Fruit fly (Drosophila melanogaster) whole organism, embryonic: ENCODE data around the gene CG17127.

Source experiments
- B-H2 ChIP-seq: fragments of 200-800 bp; sonication (Bioruptor generic); optimal IDR thresholded peaks from 2 replicates; lab custom pipeline; 2018; ENCODE audit warnings: missing biosample characterization, mild to moderate bottlenecking, missing genetic modification characterization
- CG10321 ChIP-seq: fragments of 200-800 bp; sonication (Bioruptor generic); IDR thresholded peaks from 2 replicates; pipeline ENCODE4 v1.3.6; 2022; ENCODE audit warnings: missing biosample characterization, missing genetic modification characterization
- CG10543 ChIP-seq: fragments of 200-800 bp; sonication (Bioruptor generic); optimal IDR thresholded peaks from 3 replicates; lab custom pipeline; 2017; ENCODE audit warnings: missing biosample characterization, mild to moderate bottlenecking, missing genetic modification characterization, moderate library complexity
- CG10979 ChIP-seq: fragments of 200-800 bp; sonication (Bioruptor generic); optimal IDR thresholded peaks from 2 replicates; lab custom pipeline; 2018; ENCODE audit warnings: missing biosample characterization, mild to moderate bottlenecking, missing genetic modification characterization, moderate library complexity
- CG11456 ChIP-seq: fragments of 200-800 bp; sonication (Bioruptor generic); IDR thresholded peaks from 3 replicates; pipeline ENCODE4 v1.3.6; 2022; ENCODE audit warnings: missing biosample characterization, missing genetic modification characterization
- CG11695 ChIP-seq: fragments of 200-800 bp; sonication (Bioruptor generic); IDR thresholded peaks from 3 replicates; pipeline ENCODE4 v1.3.6; 2022; ENCODE audit warnings: missing biosample characterization, missing genetic modification characterization
- CG15073 ChIP-seq: fragments of 200-800 bp; sonication (Bioruptor generic); optimal IDR thresholded peaks from 2 replicates; lab custom pipeline; 2016; ENCODE audit warnings: missing biosample characterization, missing genetic modification characterization
- CG15514 ChIP-seq: fragments of 200-800 bp; sonication (Bioruptor generic); optimal IDR thresholded peaks from 3 replicates; lab custom pipeline; 2017; ENCODE audit warnings: missing biosample characterization, missing genetic modification characterization, mild to moderate bottlenecking, moderate library complexity, missing genetic modification reagents
- CG17186 ChIP-seq: fragments of 200-800 bp; sonication (Bioruptor generic); optimal IDR thresholded peaks from 3 replicates; lab custom pipeline; 2017; ENCODE audit warnings: missing biosample characterization, missing genetic modification reagents, missing genetic modification characterization
- CG17359 ChIP-seq: fragments of 200-800 bp; sonication (Bioruptor generic); optimal IDR thresholded peaks from 3 replicates; lab custom pipeline; 2018; ENCODE audit warnings: missing biosample characterization, mild to moderate bottlenecking, missing genetic modification characterization, moderate library complexity
- CG2199 ChIP-seq: fragments of 200-800 bp; sonication (Bioruptor generic); IDR thresholded peaks from 3 replicates; pipeline ENCODE4 v1.3.6; 2022; ENCODE audit warnings: missing biosample characterization, missing genetic modification characterization
- CG2875 ChIP-seq: fragments of 200-800 bp; sonication (Bioruptor generic); optimal IDR thresholded peaks from 2 replicates; lab custom pipeline; 2017; ENCODE audit warnings: missing biosample characterization, mild to moderate bottlenecking, missing genetic modification characterization, missing genetic modification reagents
- CG32767 ChIP-seq: fragments of 200-800 bp; sonication (Bioruptor generic); IDR thresholded peaks from 2 replicates; pipeline ENCODE4 v1.3.6; 2022; ENCODE audit warnings: missing biosample characterization, missing genetic modification characterization
- CG33557 ChIP-seq: fragments of 200-800 bp; sonication (Bioruptor generic); optimal IDR thresholded peaks from 2 replicates; lab custom pipeline; 2019; ENCODE audit warnings: missing biosample characterization, mild to moderate bottlenecking, missing genetic modification characterization, moderate library complexity
- CG6654 ChIP-seq: fragments of 200-800 bp; sonication (Bioruptor generic); optimal IDR thresholded peaks from 2 replicates; lab custom pipeline; 2017; ENCODE audit warnings: missing biosample characterization, mild to moderate bottlenecking, missing genetic modification characterization
- CG6683 ChIP-seq: fragments of 200-800 bp; sonication (Bioruptor generic); optimal IDR thresholded peaks from 2 replicates; lab custom pipeline; 2017; ENCODE audit warnings: missing biosample characterization, mild to moderate bottlenecking, missing genetic modification characterization, missing genetic modification reagents
- HLH54F ChIP-seq: fragments of 200-800 bp; sonication (Bioruptor generic); optimal IDR thresholded peaks from 3 replicates; lab custom pipeline; 2016; ENCODE audit warnings: missing biosample characterization, missing genetic modification characterization
- Hand ChIP-seq: fragments of 200-800 bp; sonication (Bioruptor generic); optimal IDR thresholded peaks from 2 replicates; lab custom pipeline; 2017; ENCODE audit warnings: mild to moderate bottlenecking, missing biosample characterization, missing genetic modification reagents, missing genetic modification characterization
- Hmr ChIP-seq: fragments of 200-800 bp; sonication (Bioruptor generic); optimal IDR thresholded peaks from 3 replicates; lab custom pipeline; 2017; ENCODE audit warnings: mild to moderate bottlenecking, missing biosample characterization, missing genetic modification reagents, missing genetic modification characterization
- Hr78 ChIP-seq, 2 experiments: fragments of 200-800 bp in 1 of 2; fragments of >200 bp in 1 of 2; sonication (Bioruptor generic) in 1 of 2; optimal IDR thresholded peaks; 2 replicates each; lab custom pipeline; 2017 to 2019; ENCODE audit warnings: missing biosample characterization in 2 of 2, missing genetic modification characterization in 2 of 2, mild to moderate bottlenecking in 1 of 2, moderate library complexity in 1 of 2
- Hsf ChIP-seq: fragments of 200-800 bp; sonication (Bioruptor generic); optimal IDR thresholded peaks from 3 replicates; lab custom pipeline; 2016; ENCODE audit warnings: missing biosample characterization, missing genetic modification characterization
- Mes4 ChIP-seq: fragments of 200-800 bp; sonication (Bioruptor generic); optimal IDR thresholded peaks from 2 replicates; lab custom pipeline; 2016; ENCODE audit warnings: missing biosample characterization, missing genetic modification characterization
- NC2α ChIP-seq: fragments of 200-800 bp; sonication (Bioruptor generic); optimal IDR thresholded peaks from 2 replicates; lab custom pipeline; 2016; ENCODE audit warnings: missing biosample characterization, missing genetic modification characterization
- NfI ChIP-seq: fragments of 200-800 bp; sonication (Bioruptor generic); optimal IDR thresholded peaks from 3 replicates; lab custom pipeline; 2018; ENCODE audit warnings: missing biosample characterization, mild to moderate bottlenecking, missing genetic modification characterization, moderate library complexity
- Oaz ChIP-seq: fragments of 200-800 bp; sonication (Bioruptor generic); IDR thresholded peaks from 2 replicates; pipeline ENCODE4 v1.3.6; 2022; ENCODE audit warnings: missing biosample characterization, missing genetic modification characterization
- Sox102F ChIP-seq: fragments of 200-800 bp; sonication (Bioruptor generic); optimal IDR thresholded peaks from 2 replicates; lab custom pipeline; 2018; ENCODE audit warnings: missing biosample characterization, mild to moderate bottlenecking, missing genetic modification characterization, moderate library complexity
- Trl ChIP-seq, 3 experiments: fragments of >200 bp in 2 of 3; fragments of 200-800 bp in 1 of 3; sonication (Bioruptor generic) in 1 of 3; optimal IDR thresholded peaks; 2 replicates in 1 of 3; 3 replicates in 2 of 3; lab custom pipeline; 2016 to 2017; ENCODE audit warnings: missing biosample characterization in 1 of 3, missing genetic modification characterization in 1 of 3
- ara ChIP-seq: fragments of 200-800 bp; sonication (Bioruptor generic); IDR thresholded peaks from 2 replicates; pipeline ENCODE4 v1.3.6; 2022; ENCODE audit warnings: missing biosample characterization, missing genetic modification characterization
- bbx ChIP-seq: fragments of 200-800 bp; sonication (Bioruptor generic); IDR thresholded peaks from 2 replicates; pipeline ENCODE4 v1.3.6; 2022; ENCODE audit warnings: missing biosample characterization, missing genetic modification characterization; ENCODE audit not compliant: partially characterized antibody
- br ChIP-seq: fragments of >200 bp; optimal IDR thresholded peaks from 2 replicates; lab custom pipeline; 2017
- bsh ChIP-seq, 2 experiments: fragments of 200-800 bp; sonication (Bioruptor generic); optimal IDR thresholded peaks; 2 replicates each; lab custom pipeline; 2017 to 2018; ENCODE audit warnings: mild to moderate bottlenecking in 2 of 2, missing biosample characterization in 2 of 2, missing genetic modification characterization in 2 of 2, moderate library complexity in 1 of 2
- cato ChIP-seq: fragments of 200-800 bp; sonication (Bioruptor generic); optimal IDR thresholded peaks from 2 replicates; lab custom pipeline; 2016; ENCODE audit warnings: missing biosample characterization, missing genetic modification characterization, borderline replicate concordance
- chm ChIP-seq: fragments of 200-800 bp; sonication (Bioruptor generic); IDR thresholded peaks from 2 replicates; pipeline ENCODE4 v1.3.6; 2022; ENCODE audit warnings: missing biosample characterization, missing genetic modification characterization
- crp ChIP-seq, 2 experiments: fragments of 200-800 bp; sonication (Bioruptor generic); optimal IDR thresholded peaks; 2 replicates in 1 of 2; 3 replicates in 1 of 2; lab custom pipeline; 2017; ENCODE audit warnings: missing biosample characterization in 2 of 2, missing genetic modification characterization in 2 of 2, mild to moderate bottlenecking in 1 of 2, moderate library complexity in 1 of 2
- disco-r ChIP-seq: fragments of 200-800 bp; sonication (Bioruptor generic); optimal IDR thresholded peaks from 2 replicates; lab custom pipeline; 2016; ENCODE audit warnings: missing biosample characterization, missing genetic modification characterization
- fd64A ChIP-seq: fragments of 200-800 bp; sonication (Bioruptor generic); optimal IDR thresholded peaks from 3 replicates; lab custom pipeline; 2018; ENCODE audit warnings: missing biosample characterization, mild to moderate bottlenecking, missing genetic modification characterization
- grau ChIP-seq: fragments of 200-800 bp; optimal IDR thresholded peaks from 3 replicates; lab custom pipeline; 2019; ENCODE audit warnings: missing biosample characterization, mild to moderate bottlenecking, missing genetic modification characterization, moderate library complexity
- gsb-n ChIP-seq: fragments of 200-800 bp; sonication (Bioruptor generic); optimal IDR thresholded peaks from 3 replicates; lab custom pipeline; 2018; ENCODE audit warnings: missing biosample characterization, mild to moderate bottlenecking, missing genetic modification characterization
- ham ChIP-seq: fragments of 200-800 bp; sonication (Bioruptor generic); IDR thresholded peaks from 2 replicates; pipeline ENCODE4 v1.3.6; 2022; ENCODE audit warnings: missing biosample characterization, missing genetic modification characterization
- nerfin-2 ChIP-seq: fragments of 200-800 bp; sonication (Bioruptor generic); IDR thresholded peaks from 2 replicates; pipeline ENCODE4 v1.3.6; 2022; ENCODE audit warnings: missing biosample characterization, missing genetic modification characterization; ENCODE audit not compliant: partially characterized antibody
- p53 ChIP-seq: fragments of 200-800 bp; sonication (Bioruptor generic); optimal IDR thresholded peaks from 2 replicates; lab custom pipeline; 2016; ENCODE audit warnings: missing biosample characterization, missing genetic modification characterization
- repo ChIP-seq: fragments of 200-800 bp; sonication (Bioruptor generic); optimal IDR thresholded peaks from 2 replicates; lab custom pipeline; 2016; ENCODE audit warnings: missing biosample characterization, missing genetic modification characterization
- rib ChIP-seq: fragments of 200-800 bp; sonication (Bioruptor generic); IDR thresholded peaks from 2 replicates; pipeline ENCODE4 v1.3.6; 2022; ENCODE audit warnings: missing biosample characterization, missing genetic modification characterization
- sc ChIP-seq, 3 experiments: fragments of >200 bp in 2 of 3; fragments of 200-800 bp in 1 of 3; sonication (Bioruptor generic) in 1 of 3; optimal IDR thresholded peaks; 2 replicates in 2 of 3; 3 replicates in 1 of 3; lab custom pipeline; 2017; ENCODE audit warnings: mild to moderate bottlenecking in 1 of 3, missing biosample characterization in 1 of 3, missing genetic modification characterization in 1 of 3, missing genetic modification reagents in 1 of 3
- slbo ChIP-seq: fragments of 200-800 bp; sonication (Bioruptor generic); IDR thresholded peaks from 2 replicates; pipeline ENCODE4 v1.3.6; 2022; ENCODE audit warnings: missing biosample characterization, missing genetic modification characterization
- stwl ChIP-seq: fragments of 200-800 bp; sonication (Bioruptor generic); optimal IDR thresholded peaks from 3 replicates; lab custom pipeline; 2018; ENCODE audit warnings: missing biosample characterization, mild to moderate bottlenecking, missing genetic modification characterization, moderate library complexity
- usp ChIP-seq: fragments of >200 bp; optimal IDR thresholded peaks from 2 replicates; lab custom pipeline; 2017; ENCODE audit warnings: missing biosample characterization, missing genetic modification characterization
- zen ChIP-seq: fragments of 200-800 bp; sonication (Bioruptor generic); optimal IDR thresholded peaks from 3 replicates; lab custom pipeline; 2018; ENCODE audit warnings: missing biosample characterization, mild to moderate bottlenecking, missing genetic modification characterization, moderate library complexity

CG17127 gene

DNA sequence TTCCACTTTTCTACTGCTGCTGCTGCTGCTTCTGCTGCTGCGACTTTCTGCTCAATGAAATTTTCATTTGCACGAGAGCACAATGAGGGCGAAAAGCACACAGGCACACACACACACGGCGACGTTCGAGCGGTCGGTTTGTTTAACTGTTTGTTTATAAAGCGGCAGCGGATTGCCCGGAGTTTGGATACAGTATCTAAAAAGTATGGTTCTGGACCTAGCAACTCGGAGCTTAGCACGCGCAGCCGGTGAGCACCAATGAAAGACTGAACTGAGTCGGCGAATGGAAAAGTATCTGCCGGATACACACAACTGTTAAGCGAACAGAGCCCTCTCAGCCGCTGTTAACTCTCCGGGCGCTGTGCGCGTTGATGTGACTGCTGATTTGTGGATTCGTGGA lies 14.6 kb upstream of the CG17127 start, which contains the start of gene CG17124 (continued):
- TF ChIP-seq Oaz (no peak), CG15514 (GFP tag; lab: Kevin White, UChicago) (peak; percentile 43), CG6683 (GFP tag; lab: Kevin White, UChicago) (peak; percentile 26), CG10979 (tag; lab: Kevin White, UChicago) (no peak), Trl (optimal IDR thresholded peaks at IDR 0.05; lab: Kevin White, UChicago) (peak; percentile 43 to 61), Trl (GFP tag; optimal IDR thresholded peaks at IDR 0.05; lab: Kevin White, UChicago) (peak; percentile 44), CG32767 (GFP tag; lab: Robert Waterston, UW) (peak; percentile 64; the same call in 1 of the 2 replicates), HLH54F (GFP tag; lab: Kevin White, UChicago) (no peak), crp (GFP tag; optimal IDR thresholded peaks at IDR 0.05; lab: Kevin White, UChicago) (no peak), repo (peak; percentile 35), p53 (GFP tag; lab: Kevin White, UChicago) (no peak), CG6654 (GFP tag; lab: Kevin White, UChicago) (no peak), bbx (peak; percentile 55; the same call in 1 of the 2 replicates), CG17359 (tag; lab: Kevin White, UChicago) (peak; percentile 14), CG2875 (no peak), bsh (GFP tag; optimal IDR thresholded peaks at IDR 0.05; lab: Kevin White, UChicago) (peak; percentile 14 to 27), grau (peak; percentile 23), stwl (no peak), CG33557 (GFP tag; lab: Kevin White, UChicago) (peak; percentile 1), CG10543 (GFP tag; lab: Kevin White, UChicago) (peak; percentile 74), slbo (GFP tag; lab: Robert Waterston, UW) (peak; percentile 23; the same call in 1 of the 2 replicates), gsb-n (tag; lab: Kevin White, UChicago) (no peak), fd64A (peak; percentile 39), CG15073 (GFP tag; lab: Kevin White, UChicago) (no peak), NfI (GFP tag; lab: Kevin White, UChicago) (peak; percentile 30), CG11695 (GFP tag; lab: Robert Waterston, UW) (peak; percentile 36; the same call in 1 of the 3 replicates), usp (GFP tag; lab: Kevin White, UChicago) (no peak), Mes4 (no peak), CG11456 (GFP tag; lab: Robert Waterston, UW) (0 out of 3 replicates have a peak, but pooled peaks have one; percentile 52), cato (GFP tag; lab: Kevin White, UChicago) (no peak), ham (GFP tag; lab: Robert Waterston, UW) (no peak), ara (GFP tag; lab: Robert Waterston, UW) (peak; percentile 45; the same call in 1 of the 2 replicates), sc (optimal IDR thresholded peaks at IDR 0.05; lab: Kevin White, UChicago) (no peak), sc (GFP tag; optimal IDR thresholded peaks at IDR 0.05; lab: Kevin White, UChicago) (no peak), NC2α (GFP tag; lab: Kevin White, UChicago) (no peak), Hand (GFP tag; lab: Kevin White, UChicago) (peak; percentile 19), CG2199 (GFP tag; lab: Robert Waterston, UW) (peak; percentile 84; the same call in 2 of the 3 replicates), rib (GFP tag; lab: Robert Waterston, UW) (peak; percentile 55; the same call in 1 of the 2 replicates), CG10321 (no peak), disco-r (no peak), nerfin-2 (GFP tag; lab: Robert Waterston, UW) (no peak), chm (GFP tag; lab: Robert Waterston, UW) (peak; percentile 70; the same call in 1 of the 2 replicates), zen (tag; lab: Kevin White, UChicago) (no peak), br (lab: Kevin White, UChicago) (no peak), B-H2 (GFP tag; lab: Kevin White, UChicago) (peak; percentile 68), Sox102F (GFP tag; lab: Kevin White, UChicago) (no peak), Hr78 (GFP tag; optimal IDR thresholded peaks at IDR 0.05; lab: Kevin White, UChicago) (peak in 1 of 2 experiments; percentile 2), Hmr (GFP tag; lab: Kevin White, UChicago) (peak; percentile 65), CG17186 (GFP tag; lab: Kevin White, UChicago) (peak; percentile 0), Hsf (GFP tag; lab: Kevin White, UChicago) (no peak)
